Worm (Caenorhabditis elegans): ENCODE results near the gene nst-1.

DNA sequence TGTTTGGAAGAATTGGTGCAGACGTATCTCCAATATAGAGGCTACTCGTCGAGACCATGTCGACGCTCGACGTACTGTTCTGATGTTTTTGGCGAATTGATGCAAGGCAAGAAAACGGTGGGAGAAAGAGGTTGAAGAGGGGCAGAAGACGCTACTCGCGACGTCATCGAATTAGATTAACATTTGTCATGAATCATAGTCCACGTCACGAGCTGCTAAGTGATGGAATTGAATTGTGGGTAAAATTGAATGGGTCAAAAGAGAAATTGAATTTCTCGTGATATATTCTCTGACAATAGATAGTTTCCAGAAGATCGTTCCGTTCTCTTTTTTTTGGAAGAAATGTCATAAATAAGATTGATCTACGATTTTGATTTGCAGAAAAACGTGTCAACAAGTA is 23.3 kb downstream of the nst-1 start:
- no peak for TF ChIP-seq tra-4 (tag; optimal IDR thresholded peaks at IDR 0.05)
- no peak for TF ChIP-seq ama-1 (optimal IDR thresholded peaks at IDR 0.05)
- no peak for TF ChIP-seq aly-1 (tag; optimal IDR thresholded peaks at IDR 0.05)
- no peak for TF ChIP-seq tbx-11 (GFP tag; IDR thresholded peaks at IDR 0.05)
- no peak for TF ChIP-seq hmg-4 (GFP tag; optimal IDR thresholded peaks at IDR 0.05)
- no peak for TF ChIP-seq ceh-36 (tag; optimal IDR thresholded peaks at IDR 0.05)
- no peak for TF ChIP-seq hnd-1 (tag; optimal IDR thresholded peaks at IDR 0.05)
- TF ChIP-seq ets-7 (tag; optimal IDR thresholded peaks at IDR 0.05) = no peak
- TF ChIP-seq sea-1 (GFP tag; conservative IDR thresholded peaks at IDR 0.05) = no peak
- TF ChIP-seq F13C5.2 (tag; optimal IDR thresholded peaks at IDR 0.05) = no peak
